Worm (Caenorhabditis elegans) whole organism, L2 larva: ENCODE measurements around the gene cyp-34A1.

Source experiments
- aly-2 ChIP-seq: fragments of 150-350 bp; optimal IDR thresholded peaks from 2 replicates; lab custom pipeline; 2014; ENCODE audit warnings: missing biosample characterization, missing genetic modification characterization
- ceh-82 ChIP-seq: fragments of 150-350 bp; optimal IDR thresholded peaks from 2 replicates; lab custom pipeline; 2014; ENCODE audit warnings: missing biosample characterization, missing genetic modification characterization
- egl-27 ChIP-seq: sonication (generic microtip); optimal IDR thresholded peaks from 3 replicates; lab custom pipeline; 2017; ENCODE audit warnings: missing biosample characterization, missing genetic modification reagents, missing genetic modification characterization
- lsy-2 ChIP-seq, 2 experiments: fragments of 150-350 bp in 1 of 2; sonication (generic microtip) in 1 of 2; optimal IDR thresholded peaks; 2 replicates each; lab custom pipeline; 2014 to 2017; ENCODE audit warnings: missing biosample characterization in 2 of 2, missing genetic modification characterization in 2 of 2
- mdl-1 ChIP-seq, 2 experiments: fragments of 150-350 bp in 1 of 2; sonication (generic microtip) in 1 of 2; optimal IDR thresholded peaks; 2 replicates each; lab custom pipeline; 2017; ENCODE audit warnings: missing biosample characterization in 2 of 2, missing genetic modification characterization in 2 of 2
- nhr-21 ChIP-seq: fragments of 150-350 bp; optimal IDR thresholded peaks from 2 replicates; lab custom pipeline; 2014; ENCODE audit warnings: missing biosample characterization, missing genetic modification characterization
- ztf-4 ChIP-seq: fragments of 150-350 bp; optimal IDR thresholded peaks from 2 replicates; lab custom pipeline; 2014; ENCODE audit warnings: missing biosample characterization, missing genetic modification characterization

ce11 chrV:15290995-15291394, 3.2 kb upstream of the cyp-34A1 start, which contains the start of gene cyp-34A2:
- TF ChIP-seq ztf-4 (tag; lab: Kevin White, UChicago) (no peak), egl-27 (tag; lab: Kevin White, UChicago) (no peak), mdl-1 (tag; optimal IDR thresholded peaks at IDR 0.05; lab: Kevin White, UChicago) (no peak), ceh-82 (tag; lab: Kevin White, UChicago) (no peak), lsy-2 (tag; optimal IDR thresholded peaks at IDR 0.05; lab: Kevin White, UChicago) (no peak), nhr-21 (tag; lab: Kevin White, UChicago) (no peak), aly-2 (tag; lab: Kevin White, UChicago) (no peak)
